Worm (Caenorhabditis elegans) whole organism, L4 larva: ENCODE results near the gene T23G7.2.

Source experiments
- F49E8.2 ChIP-seq: sonication (generic microtip); optimal IDR thresholded peaks from 2 replicates; lab custom pipeline; 2016; ENCODE audit warnings: missing compliant biosample characterization, mild to moderate bottlenecking, missing genetic modification characterization, borderline replicate concordance
- R02D3.7 ChIP-seq: fragments of 150-350 bp; sonication (generic microtip); optimal IDR thresholded peaks from 3 replicates; lab custom pipeline; 2014; ENCODE audit warnings: missing biosample characterization, missing genetic modification characterization
- Y105C5A.15 ChIP-seq: fragments of 200-800 bp; sonication (Bioruptor generic); IDR thresholded peaks from 2 replicates; pipeline ENCODE4 v1.3.6; 2022; ENCODE audit warnings: missing genetic modification characterization, missing compliant biosample characterization
- Y48G9A.11 ChIP-seq: fragments of 200-800 bp; sonication (Bioruptor generic); IDR thresholded peaks from 2 replicates; pipeline ENCODE4 v1.3.6; 2022; ENCODE audit warnings: missing genetic modification reagents, missing genetic modification characterization, missing compliant biosample characterization
- ceh-82 ChIP-seq: sonication (generic microtip); optimal IDR thresholded peaks from 2 replicates; lab custom pipeline; 2017; ENCODE audit warnings: missing biosample characterization, missing genetic modification characterization
- fos-1 ChIP-seq: fragments of 150-350 bp; optimal IDR thresholded peaks from 2 replicates; lab custom pipeline; 2014; ENCODE audit warnings: missing biosample characterization, missing genetic modification characterization
- lin-13 ChIP-seq: fragments of 150-350 bp; optimal IDR thresholded peaks from 2 replicates; lab custom pipeline; 2014; ENCODE audit warnings: missing biosample characterization, missing genetic modification reagents, missing genetic modification characterization
- lin-39 ChIP-seq: fragments of 150-350 bp; optimal IDR thresholded peaks from 2 replicates; lab custom pipeline; 2014; ENCODE audit warnings: missing biosample characterization, missing genetic modification reagents, missing genetic modification characterization
- lsy-2 ChIP-seq, 2 experiments: fragments of 150-350 bp in 1 of 2; sonication (generic microtip) in 1 of 2; optimal IDR thresholded peaks; 2 replicates each; lab custom pipeline; 2014 to 2017; ENCODE audit warnings: missing biosample characterization in 2 of 2, missing genetic modification characterization in 2 of 2
- nhr-76 ChIP-seq: fragments of 150-350 bp; optimal IDR thresholded peaks from 2 replicates; lab custom pipeline; 2014; ENCODE audit warnings: missing biosample characterization, missing genetic modification characterization
- nhr-77 ChIP-seq: fragments of 150-350 bp; optimal IDR thresholded peaks from 2 replicates; lab custom pipeline; 2014; ENCODE audit warnings: missing biosample characterization, missing genetic modification characterization
- sdz-12 ChIP-seq: fragments of 200-800 bp; sonication (Bioruptor generic); optimal IDR thresholded peaks from 2 replicates; lab custom pipeline; 2018; ENCODE audit warnings: mild to moderate bottlenecking, missing genetic modification characterization, missing compliant biosample characterization
- unc-130 ChIP-seq: sonication (generic microtip); optimal IDR thresholded peaks from 2 replicates; lab custom pipeline; 2016; ENCODE audit warnings: missing genetic modification reagents, missing genetic modification characterization, missing compliant biosample characterization

DNA sequence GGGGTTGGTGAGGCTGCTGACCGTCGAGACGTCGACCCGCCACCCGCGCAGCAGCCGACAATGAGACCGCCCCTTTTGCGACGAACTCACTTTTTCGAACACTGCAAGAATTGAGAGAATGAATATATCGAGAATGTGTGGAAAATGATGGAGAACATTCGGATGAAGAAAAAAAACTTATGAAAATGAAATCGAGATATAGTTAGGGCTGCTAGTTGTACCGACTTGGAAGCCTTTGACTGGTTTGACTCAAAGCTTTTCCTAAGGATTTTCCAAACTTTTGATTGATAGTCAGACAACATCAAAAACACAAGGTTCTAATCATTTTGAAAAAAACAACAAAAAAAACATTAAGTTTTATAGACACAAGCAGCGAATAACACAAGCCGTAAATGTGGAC lies 15.6 kb upstream of the T23G7.2 start, which contains the start of gene sym-2:
- TF ChIP-seq Y48G9A.11 (no peak), lsy-2 (tag; optimal IDR thresholded peaks at IDR 0.05; lab: Kevin White, UChicago) (no peak), nhr-77 (tag; lab: Kevin White, UChicago) (no peak), sdz-12 (GFP tag; lab: Kevin White, UChicago) (no peak), fos-1 (no peak), unc-130 (GFP tag; lab: Kevin White, UChicago) (no peak), lin-13 (no peak), ceh-82 (tag; lab: Kevin White, UChicago) (no peak), R02D3.7 (no peak), F49E8.2 (tag; lab: Kevin White, UChicago) (no peak), nhr-76 (no peak), lin-39 (tag; lab: Kevin White, UChicago) (no peak), Y105C5A.15 (GFP tag; lab: Robert Waterston, UW) (no peak)
